Fruit fly (Drosophila melanogaster) whole organism, embryonic: ENCODE measurements around the gene RabGGTa.

Experiments used
- CG10543 ChIP-seq: fragments of 200-800 bp; sonication (Bioruptor generic); optimal IDR thresholded peaks from 3 replicates; lab custom pipeline; 2017; ENCODE audit warnings: missing biosample characterization, mild to moderate bottlenecking, missing genetic modification characterization, moderate library complexity
- CG11093 ChIP-seq: fragments of 200-800 bp; sonication (Bioruptor generic); IDR thresholded peaks from 3 replicates; pipeline ENCODE4 v1.3.6; 2022; ENCODE audit warnings: missing biosample characterization, missing genetic modification characterization
- CG12071 ChIP-seq: fragments of 200-800 bp; sonication (Bioruptor generic); optimal IDR thresholded peaks from 3 replicates; lab custom pipeline; 2018; ENCODE audit warnings: missing biosample characterization, mild to moderate bottlenecking, missing genetic modification characterization
- CG15269 ChIP-seq: fragments of 200-800 bp; sonication (Bioruptor generic); optimal IDR thresholded peaks from 2 replicates; lab custom pipeline; 2018; ENCODE audit warnings: missing biosample characterization, mild to moderate bottlenecking, missing genetic modification characterization, moderate library complexity
- CG15479 ChIP-seq: fragments of 200-800 bp; sonication (Bioruptor generic); optimal IDR thresholded peaks from 3 replicates; lab custom pipeline; 2019; ENCODE audit warnings: missing biosample characterization, mild to moderate bottlenecking, missing genetic modification characterization, moderate library complexity
- CG17361 ChIP-seq: fragments of 200-800 bp; sonication (Bioruptor generic); IDR thresholded peaks from 3 replicates; pipeline ENCODE4 v1.3.6; 2022; ENCODE audit warnings: missing biosample characterization, missing genetic modification characterization
- CG18619 ChIP-seq: fragments of 200-800 bp; sonication (Bioruptor generic); optimal IDR thresholded peaks from 3 replicates; lab custom pipeline; 2017; ENCODE audit warnings: missing biosample characterization, mild to moderate bottlenecking, missing genetic modification characterization
- CG2202 ChIP-seq: fragments of 200-800 bp; sonication (Bioruptor generic); optimal IDR thresholded peaks from 2 replicates; lab custom pipeline; 2018; ENCODE audit warnings: missing biosample characterization, mild to moderate bottlenecking, missing genetic modification characterization
- CG2678 ChIP-seq: fragments of 200-800 bp; sonication (Bioruptor generic); optimal IDR thresholded peaks from 3 replicates; lab custom pipeline; 2019; ENCODE audit warnings: missing biosample characterization, mild to moderate bottlenecking, missing genetic modification characterization, moderate library complexity
- CG4424 ChIP-seq: fragments of 200-800 bp; sonication (Bioruptor generic); optimal IDR thresholded peaks from 3 replicates; lab custom pipeline; 2016; ENCODE audit warnings: missing biosample characterization, missing genetic modification characterization
- CG5953 ChIP-seq: fragments of 200-800 bp; sonication (Bioruptor generic); IDR thresholded peaks from 2 replicates; pipeline ENCODE4 v1.3.6; 2022; ENCODE audit warnings: missing biosample characterization, missing genetic modification characterization
- CG7556 ChIP-seq: fragments of 200-800 bp; sonication (Bioruptor generic); optimal IDR thresholded peaks from 2 replicates; lab custom pipeline; 2017; ENCODE audit warnings: missing biosample characterization, mild to moderate bottlenecking, missing genetic modification characterization
- CG7987 ChIP-seq: fragments of 200-800 bp; sonication (Bioruptor generic); optimal IDR thresholded peaks from 2 replicates; lab custom pipeline; 2018; ENCODE audit warnings: missing biosample characterization, mild to moderate bottlenecking, missing genetic modification characterization, moderate library complexity
- CG9215 ChIP-seq: fragments of 200-800 bp; sonication (Bioruptor generic); IDR thresholded peaks from 2 replicates; pipeline ENCODE4 v1.3.6; 2022; ENCODE audit warnings: missing biosample characterization, missing genetic modification characterization
- D ChIP-seq, 2 experiments: fragments of 200-800 bp in 1 of 2; fragments of >200 bp in 1 of 2; sonication (Bioruptor generic) in 1 of 2; optimal IDR thresholded peaks; 2 replicates in 1 of 2; 3 replicates in 1 of 2; lab custom pipeline; 2017; ENCODE audit warnings: mild to moderate bottlenecking in 1 of 2, missing biosample characterization in 1 of 2, missing genetic modification characterization in 1 of 2, missing genetic modification reagents in 1 of 2
- Dfd ChIP-seq, 2 experiments: fragments of >200 bp; optimal IDR thresholded peaks; 2 replicates each; lab custom pipeline; 2017; ENCODE audit warnings: missing biosample characterization in 2 of 2, missing genetic modification characterization in 2 of 2
- Dref ChIP-seq: fragments of 200-800 bp; sonication (Bioruptor generic); IDR thresholded peaks from 2 replicates; pipeline ENCODE4 v1.3.6; 2022; ENCODE audit warnings: missing biosample characterization, missing genetic modification characterization
- E2f1 ChIP-seq: fragments of 200-800 bp; sonication (Bioruptor generic); IDR thresholded peaks from 2 replicates; pipeline ENCODE4 v1.3.6; 2022; ENCODE audit warnings: missing biosample characterization, missing genetic modification characterization
- E2f2 ChIP-seq: fragments of 200-800 bp; sonication (Bioruptor generic); IDR thresholded peaks from 2 replicates; pipeline ENCODE4 v1.3.6; 2022; ENCODE audit warnings: missing biosample characterization, missing genetic modification characterization
- Hr3 ChIP-seq: fragments of 200-800 bp; sonication (Bioruptor generic); optimal IDR thresholded peaks from 3 replicates; lab custom pipeline; 2016; ENCODE audit warnings: missing biosample characterization, missing genetic modification characterization
- Lhr ChIP-seq: fragments of 200-800 bp; sonication (Bioruptor generic); optimal IDR thresholded peaks from 3 replicates; lab custom pipeline; 2017; ENCODE audit warnings: mild to moderate bottlenecking, missing biosample characterization, missing genetic modification reagents, missing genetic modification characterization
- MTF-1 ChIP-seq: fragments of 200-800 bp; sonication (Bioruptor generic); optimal IDR thresholded peaks from 2 replicates; lab custom pipeline; 2018; ENCODE audit warnings: missing biosample characterization, mild to moderate bottlenecking, missing genetic modification characterization, borderline replicate concordance
- Med ChIP-seq: fragments of 200-800 bp; sonication (Bioruptor generic); peaks from one replicate; lab custom pipeline; 2016; ENCODE audit warnings: missing biosample characterization, missing genetic modification characterization, mild to moderate bottlenecking, inconsistent platforms, moderate library complexity
- Mes4 ChIP-seq: fragments of 200-800 bp; sonication (Bioruptor generic); optimal IDR thresholded peaks from 2 replicates; lab custom pipeline; 2016; ENCODE audit warnings: missing biosample characterization, missing genetic modification characterization
- Optix ChIP-seq: fragments of 200-800 bp; sonication (Bioruptor generic); IDR thresholded peaks from 3 replicates; pipeline ENCODE4 v1.3.6; 2022; ENCODE audit warnings: missing biosample characterization, missing genetic modification characterization
- Sry-β ChIP-seq: fragments of 200-800 bp; sonication (Bioruptor generic); optimal IDR thresholded peaks from 2 replicates; lab custom pipeline; 2018; ENCODE audit warnings: missing biosample characterization, mild to moderate bottlenecking, missing genetic modification characterization, moderate library complexity
- Sry-δ ChIP-seq: fragments of 200-800 bp; sonication (Bioruptor generic); optimal IDR thresholded peaks from 2 replicates; lab custom pipeline; 2016; ENCODE audit warnings: missing biosample characterization, missing genetic modification characterization
- Xbp1 ChIP-seq: fragments of 200-800 bp; sonication (Bioruptor generic); optimal IDR thresholded peaks from 3 replicates; lab custom pipeline; 2016; ENCODE audit warnings: missing biosample characterization, mild to moderate bottlenecking, missing genetic modification characterization
- Xrp1 ChIP-seq: fragments of 200-800 bp; sonication (Bioruptor generic); IDR thresholded peaks from 2 replicates; pipeline ENCODE4 v1.3.6; 2022; ENCODE audit warnings: missing biosample characterization, missing genetic modification characterization
- ap ChIP-seq: fragments of 200-800 bp; sonication (Bioruptor generic); IDR thresholded peaks from 2 replicates; pipeline ENCODE4 v1.3.6; 2022; ENCODE audit warnings: missing biosample characterization, missing genetic modification characterization
- ase ChIP-seq: fragments of 200-800 bp; sonication (Bioruptor generic); IDR thresholded peaks from 3 replicates; pipeline ENCODE4 v1.3.6; 2022; ENCODE audit warnings: missing biosample characterization, missing genetic modification characterization
- br ChIP-seq: fragments of >200 bp; optimal IDR thresholded peaks from 2 replicates; lab custom pipeline; 2017
- cas ChIP-seq: fragments of 200-800 bp; sonication (Bioruptor generic); IDR thresholded peaks from 2 replicates; pipeline ENCODE4 v1.3.6; 2022; ENCODE audit warnings: missing biosample characterization, missing genetic modification characterization
- cg ChIP-seq: fragments of 200-800 bp; sonication (Bioruptor generic); optimal IDR thresholded peaks from 3 replicates; lab custom pipeline; 2019; ENCODE audit warnings: missing biosample characterization, mild to moderate bottlenecking, missing genetic modification characterization, moderate library complexity
- chm ChIP-seq: fragments of 200-800 bp; sonication (Bioruptor generic); IDR thresholded peaks from 2 replicates; pipeline ENCODE4 v1.3.6; 2022; ENCODE audit warnings: missing biosample characterization, missing genetic modification characterization
- crc ChIP-seq: fragments of 200-800 bp; sonication (Bioruptor generic); optimal IDR thresholded peaks from 2 replicates; lab custom pipeline; 2016; ENCODE audit warnings: missing biosample characterization, missing genetic modification characterization
- croc ChIP-seq: fragments of 200-800 bp; sonication (Bioruptor generic); conservative IDR thresholded peaks from 3 replicates; pipeline ENCODE4 v1.3.6; 2022; ENCODE audit warnings: missing biosample characterization, missing genetic modification characterization
- danr ChIP-seq: fragments of 200-800 bp; sonication (Bioruptor generic); IDR thresholded peaks from 2 replicates; pipeline ENCODE4 v1.3.6; 2022; ENCODE audit warnings: missing biosample characterization, missing genetic modification characterization
- ems ChIP-seq: fragments of 200-800 bp; sonication (Bioruptor generic); optimal IDR thresholded peaks from 3 replicates; lab custom pipeline; 2016; ENCODE audit warnings: missing biosample characterization, missing genetic modification characterization
- fd64A ChIP-seq: fragments of 200-800 bp; sonication (Bioruptor generic); optimal IDR thresholded peaks from 3 replicates; lab custom pipeline; 2018; ENCODE audit warnings: missing biosample characterization, mild to moderate bottlenecking, missing genetic modification characterization
- jumu ChIP-seq: fragments of 200-800 bp; sonication (Bioruptor generic); optimal IDR thresholded peaks from 3 replicates; lab custom pipeline; 2016; ENCODE audit warnings: missing biosample characterization, missing genetic modification characterization
- kah ChIP-seq: fragments of 200-800 bp; sonication (Bioruptor generic); optimal IDR thresholded peaks from 2 replicates; lab custom pipeline; 2018; ENCODE audit warnings: missing biosample characterization, mild to moderate bottlenecking, missing genetic modification characterization
- luna ChIP-seq: fragments of 200-800 bp; sonication (Bioruptor generic); optimal IDR thresholded peaks from 2 replicates; lab custom pipeline; 2016; ENCODE audit warnings: missing biosample characterization, missing genetic modification characterization
- nerfin-2 ChIP-seq: fragments of 200-800 bp; sonication (Bioruptor generic); IDR thresholded peaks from 2 replicates; pipeline ENCODE4 v1.3.6; 2022; ENCODE audit warnings: missing biosample characterization, missing genetic modification characterization; ENCODE audit not compliant: partially characterized antibody
- phol ChIP-seq: fragments of 200-800 bp; sonication (Bioruptor generic); optimal IDR thresholded peaks from 3 replicates; lab custom pipeline; 2018; ENCODE audit warnings: missing biosample characterization, mild to moderate bottlenecking, missing genetic modification characterization, moderate library complexity
- row ChIP-seq: fragments of 200-800 bp; sonication (Bioruptor generic); IDR thresholded peaks from 3 replicates; pipeline ENCODE4 v1.3.6; 2022; ENCODE audit warnings: missing biosample characterization, missing genetic modification characterization
- schlank ChIP-seq: fragments of 200-800 bp; sonication (Bioruptor generic); optimal IDR thresholded peaks from 2 replicates; lab custom pipeline; 2018; ENCODE audit warnings: missing biosample characterization, mild to moderate bottlenecking, missing genetic modification characterization
- tgo ChIP-seq: fragments of 200-800 bp; sonication (Bioruptor generic); IDR thresholded peaks from 3 replicates; pipeline ENCODE4 v1.3.6; 2022; ENCODE audit warnings: missing biosample characterization, missing genetic modification characterization
- vvl ChIP-seq: fragments of 200-800 bp; sonication (Bioruptor generic); IDR thresholded peaks from 2 replicates; pipeline ENCODE4 v1.3.6; 2022; ENCODE audit warnings: missing biosample characterization, missing genetic modification characterization
- zfh2 ChIP-seq: fragments of 200-800 bp; sonication (Bioruptor generic); optimal IDR thresholded peaks from 2 replicates; lab custom pipeline; 2016; ENCODE audit warnings: missing biosample characterization, missing genetic modification characterization

The RabGGTa gene

dm6 chr3R:5120461-5121214, 7.2 kb upstream of the RabGGTa start (continued):
- TF ChIP-seq kah (GFP tag; lab: Kevin White, UChicago) (no peak), Optix (GFP tag; lab: Robert Waterston, UW) (no peak), CG2202 (peak; percentile 19), CG9215 (GFP tag; lab: Robert Waterston, UW) (no peak), zfh2 (GFP tag; lab: Kevin White, UChicago) (no peak), Lhr (GFP tag; lab: Kevin White, UChicago) (no peak), CG15479 (GFP tag; lab: Kevin White, UChicago) (no peak), Mes4 (GFP tag; lab: Kevin White, UChicago) (no peak), Sry-β (no peak), CG18619 (peak; percentile 10), D (optimal IDR thresholded peaks at IDR 0.05; lab: Kevin White, UChicago) (peak; percentile 76), D (GFP tag; optimal IDR thresholded peaks at IDR 0.05; lab: Kevin White, UChicago) (peak; percentile 54), CG17361 (GFP tag; lab: Robert Waterston, UW) (no peak), tgo (GFP tag; lab: Robert Waterston, UW) (no peak), CG2678 (tag; lab: Kevin White, UChicago) (peak; percentile 57), E2f1 (GFP tag; lab: Robert Waterston, UW) (no peak), ase (GFP tag; lab: Robert Waterston, UW) (no peak), nerfin-2 (GFP tag; lab: Robert Waterston, UW) (no peak), CG12071 (GFP tag; lab: Kevin White, UChicago) (no peak), CG7987 (GFP tag; lab: Kevin White, UChicago) (no peak), jumu (GFP tag; lab: Kevin White, UChicago) (no peak), luna (no peak), Sry-δ (no peak), CG4424 (GFP tag; lab: Kevin White, UChicago) (peak; percentile 35), cas (GFP tag; lab: Robert Waterston, UW) (no peak), row (GFP tag; lab: Robert Waterston, UW) (peak; percentile 48; the same call in 2 of the 3 replicates), Xrp1 (GFP tag; lab: Robert Waterston, UW) (peak; percentile 52; the same call in 1 of the 2 replicates), CG15269 (tag; lab: Kevin White, UChicago) (peak; percentile 10), Dfd (GFP tag; optimal IDR thresholded peaks at IDR 0.05; lab: Kevin White, UChicago) (no peak), schlank (tag; lab: Kevin White, UChicago) (no peak), br (lab: Kevin White, UChicago) (no peak), croc (peak; percentile 40; the same call in 1 of the 3 replicates), fd64A (GFP tag; lab: Kevin White, UChicago) (no peak), danr (no peak), Med (GFP tag; lab: Kevin White, UChicago) (peak; percentile 82), CG7556 (GFP tag; lab: Kevin White, UChicago) (no peak), E2f2 (no peak), MTF-1 (GFP tag; lab: Kevin White, UChicago) (no peak), cg (no peak), Xbp1 (peak; percentile 2), vvl (GFP tag; lab: Robert Waterston, UW) (0 out of 2 replicates have a peak, but pooled peaks have one; percentile 43), ems (GFP tag; lab: Kevin White, UChicago) (no peak), Dref (GFP tag; lab: Robert Waterston, UW) (no peak), Hr3 (GFP tag; lab: Kevin White, UChicago) (no peak), CG5953 (no peak), CG11093 (GFP tag; lab: Robert Waterston, UW) (no peak), crc (GFP tag; lab: Kevin White, UChicago) (no peak), chm (no peak), CG10543 (no peak), ap (GFP tag; lab: Robert Waterston, UW) (no peak), phol (tag; lab: Kevin White, UChicago) (peak; percentile 29)
